Fruit fly (Drosophila melanogaster) whole organism, embryonic: ENCODE results near the gene CG44869.

ENCODE experiments used
- Ada2b ChIP-seq: fragments of 200-800 bp; sonication (Bioruptor generic); IDR thresholded peaks from 2 replicates; pipeline ENCODE4 v1.3.6; 2022; ENCODE audit warnings: missing biosample characterization, missing genetic modification characterization
- Aef1 ChIP-seq: fragments of 200-800 bp; sonication (Bioruptor generic); IDR thresholded peaks from 3 replicates; pipeline ENCODE4 v1.3.6; 2022; ENCODE audit warnings: missing biosample characterization, missing genetic modification characterization
- Atf6 ChIP-seq: fragments of 200-800 bp; sonication (Bioruptor generic); IDR thresholded peaks from 2 replicates; pipeline ENCODE4 v1.3.6; 2022; ENCODE audit warnings: missing biosample characterization, missing genetic modification characterization
- C15 ChIP-seq: fragments of 200-800 bp; sonication (Bioruptor generic); IDR thresholded peaks from 3 replicates; pipeline ENCODE4 v1.3.6; 2022; ENCODE audit warnings: missing biosample characterization, missing genetic modification characterization
- CG10147 ChIP-seq: fragments of 200-800 bp; sonication (Bioruptor generic); optimal IDR thresholded peaks from 2 replicates; lab custom pipeline; 2019; ENCODE audit warnings: missing biosample characterization, mild to moderate bottlenecking, missing genetic modification characterization, moderate library complexity
- CG10543 ChIP-seq: fragments of 200-800 bp; sonication (Bioruptor generic); optimal IDR thresholded peaks from 3 replicates; lab custom pipeline; 2017; ENCODE audit warnings: missing biosample characterization, mild to moderate bottlenecking, missing genetic modification characterization, moderate library complexity
- CG10565 ChIP-seq: fragments of 200-800 bp; sonication (Bioruptor generic); optimal IDR thresholded peaks from 3 replicates; lab custom pipeline; 2016; ENCODE audit warnings: missing biosample characterization, mild to moderate bottlenecking, missing genetic modification characterization
- CG11560 ChIP-seq: fragments of 200-800 bp; sonication (Bioruptor generic); IDR thresholded peaks from 3 replicates; pipeline ENCODE4 v1.3.6; 2022; ENCODE audit warnings: missing biosample characterization, missing genetic modification characterization
- CG11695 ChIP-seq: fragments of 200-800 bp; sonication (Bioruptor generic); IDR thresholded peaks from 3 replicates; pipeline ENCODE4 v1.3.6; 2022; ENCODE audit warnings: missing biosample characterization, missing genetic modification characterization
- CG16863 ChIP-seq: fragments of 200-800 bp; sonication (Bioruptor generic); optimal IDR thresholded peaks from 3 replicates; lab custom pipeline; 2016; ENCODE audit warnings: missing biosample characterization, missing genetic modification characterization
- CG17186 ChIP-seq: fragments of 200-800 bp; sonication (Bioruptor generic); optimal IDR thresholded peaks from 3 replicates; lab custom pipeline; 2017; ENCODE audit warnings: missing biosample characterization, missing genetic modification reagents, missing genetic modification characterization
- CG18599 ChIP-seq: fragments of 200-800 bp; sonication (Bioruptor generic); optimal IDR thresholded peaks from 3 replicates; lab custom pipeline; 2017; ENCODE audit warnings: missing biosample characterization, missing genetic modification characterization, mild to moderate bottlenecking, moderate library complexity, missing genetic modification reagents
- CG2116 ChIP-seq: fragments of 200-800 bp; sonication (Bioruptor generic); optimal IDR thresholded peaks from 3 replicates; lab custom pipeline; 2018; ENCODE audit warnings: missing biosample characterization, mild to moderate bottlenecking, missing genetic modification characterization
- CG2129 ChIP-seq: fragments of 200-800 bp; sonication (Bioruptor generic); IDR thresholded peaks from 2 replicates; pipeline ENCODE4 v1.3.6; 2022; ENCODE audit warnings: missing biosample characterization, missing genetic modification characterization; ENCODE audit not compliant: partially characterized antibody
- CG30020 ChIP-seq: fragments of 200-800 bp; optimal IDR thresholded peaks from 2 replicates; lab custom pipeline; 2019; ENCODE audit warnings: missing biosample characterization, mild to moderate bottlenecking, missing genetic modification characterization, moderate library complexity
- CG30403 ChIP-seq: fragments of 200-800 bp; sonication (Bioruptor generic); optimal IDR thresholded peaks from 3 replicates; lab custom pipeline; 2016; ENCODE audit warnings: missing biosample characterization, missing genetic modification characterization
- CG3163 ChIP-seq: fragments of 200-800 bp; sonication (Bioruptor generic); optimal IDR thresholded peaks from 3 replicates; lab custom pipeline; 2016; ENCODE audit warnings: missing biosample characterization, missing genetic modification characterization
- CG32772 ChIP-seq: fragments of 200-800 bp; sonication (Bioruptor generic); IDR thresholded peaks from 2 replicates; pipeline ENCODE4 v1.3.6; 2022; ENCODE audit warnings: missing biosample characterization, missing genetic modification characterization
- CG34422 ChIP-seq: fragments of 200-800 bp; sonication (Bioruptor generic); IDR thresholded peaks from 3 replicates; pipeline ENCODE4 v1.3.6; 2022; ENCODE audit warnings: missing biosample characterization, missing genetic modification characterization
- CG3995 ChIP-seq: fragments of 200-800 bp; sonication (Bioruptor generic); optimal IDR thresholded peaks from 3 replicates; lab custom pipeline; 2016; ENCODE audit warnings: missing biosample characterization, missing genetic modification characterization
- CG8765 ChIP-seq: fragments of 200-800 bp; sonication (Bioruptor generic); IDR thresholded peaks from 2 replicates; pipeline ENCODE4 v1.3.6; 2022; ENCODE audit warnings: missing biosample characterization, missing genetic modification characterization
- CG9727 ChIP-seq: fragments of 200-800 bp; sonication (Bioruptor generic); optimal IDR thresholded peaks from 3 replicates; lab custom pipeline; 2017; ENCODE audit warnings: missing biosample characterization, mild to moderate bottlenecking, missing genetic modification characterization
- CHES-1-like ChIP-seq: fragments of 200-800 bp; sonication (Bioruptor generic); optimal IDR thresholded peaks from 2 replicates; lab custom pipeline; 2016; ENCODE audit warnings: missing biosample characterization, missing genetic modification characterization
- HLH3B ChIP-seq: fragments of 200-800 bp; sonication (Bioruptor generic); IDR thresholded peaks from 2 replicates; pipeline ENCODE4 v1.3.6; 2022; ENCODE audit warnings: missing biosample characterization, missing genetic modification characterization
- NK7.1 ChIP-seq: fragments of 200-800 bp; sonication (Bioruptor generic); optimal IDR thresholded peaks from 3 replicates; lab custom pipeline; 2016; ENCODE audit warnings: missing biosample characterization, missing genetic modification characterization
- Neu2 ChIP-seq: fragments of 200-800 bp; sonication (Bioruptor generic); optimal IDR thresholded peaks from 3 replicates; lab custom pipeline; 2016; ENCODE audit warnings: missing biosample characterization, missing genetic modification characterization, borderline replicate concordance
- Trl ChIP-seq, 3 experiments: fragments of >200 bp in 2 of 3; fragments of 200-800 bp in 1 of 3; sonication (Bioruptor generic) in 1 of 3; optimal IDR thresholded peaks; 2 replicates in 1 of 3; 3 replicates in 2 of 3; lab custom pipeline; 2016 to 2017; ENCODE audit warnings: missing biosample characterization in 1 of 3, missing genetic modification characterization in 1 of 3
- Usf ChIP-seq: fragments of 200-800 bp; sonication (Bioruptor generic); optimal IDR thresholded peaks from 2 replicates; lab custom pipeline; 2017; ENCODE audit warnings: missing genotype, missing biosample characterization, missing genetic modification characterization
- Xrp1 ChIP-seq: fragments of 200-800 bp; sonication (Bioruptor generic); IDR thresholded peaks from 2 replicates; pipeline ENCODE4 v1.3.6; 2022; ENCODE audit warnings: missing biosample characterization, missing genetic modification characterization
- bsh ChIP-seq, 2 experiments: fragments of 200-800 bp; sonication (Bioruptor generic); optimal IDR thresholded peaks; 2 replicates each; lab custom pipeline; 2017 to 2018; ENCODE audit warnings: mild to moderate bottlenecking in 2 of 2, missing biosample characterization in 2 of 2, missing genetic modification characterization in 2 of 2, moderate library complexity in 1 of 2
- gsb ChIP-seq: fragments of 200-800 bp; sonication (Bioruptor generic); IDR thresholded peaks from 2 replicates; pipeline ENCODE4 v1.3.6; 2022; ENCODE audit warnings: missing biosample characterization, missing genetic modification characterization
- ham ChIP-seq: fragments of 200-800 bp; sonication (Bioruptor generic); IDR thresholded peaks from 2 replicates; pipeline ENCODE4 v1.3.6; 2022; ENCODE audit warnings: missing biosample characterization, missing genetic modification characterization
- inv ChIP-seq: fragments of 200-800 bp; sonication (Bioruptor generic); IDR thresholded peaks from 2 replicates; pipeline ENCODE4 v1.3.6; 2022; ENCODE audit warnings: missing biosample characterization, missing genetic modification characterization; ENCODE audit not compliant: partially characterized antibody
- lilli ChIP-seq: fragments of 200-800 bp; sonication (Bioruptor generic); optimal IDR thresholded peaks from 3 replicates; lab custom pipeline; 2016; ENCODE audit warnings: missing biosample characterization, missing genetic modification characterization
- lmd ChIP-seq: fragments of 200-800 bp; sonication (Bioruptor generic); IDR thresholded peaks from 2 replicates; pipeline ENCODE4 v1.3.6; 2022; ENCODE audit warnings: missing biosample characterization, missing genetic modification characterization
- prd ChIP-seq, 3 experiments: fragments of >200 bp in 2 of 3; fragments of 200-800 bp in 1 of 3; sonication (Bioruptor generic) in 1 of 3; optimal IDR thresholded peaks in 2 of 3; IDR thresholded peaks in 1 of 3; 2 replicates in 2 of 3; 3 replicates in 1 of 3; pipeline versions ENCODE4 v1.3.6 to Lab custom; 2017 to 2022; ENCODE audit warnings: missing biosample characterization in 1 of 3, missing genetic modification characterization in 1 of 3
- pum ChIP-seq: fragments of 200-800 bp; sonication (Bioruptor generic); optimal IDR thresholded peaks from 2 replicates; lab custom pipeline; 2016; ENCODE audit warnings: missing biosample characterization, missing genetic modification characterization
- row ChIP-seq: fragments of 200-800 bp; sonication (Bioruptor generic); IDR thresholded peaks from 3 replicates; pipeline ENCODE4 v1.3.6; 2022; ENCODE audit warnings: missing biosample characterization, missing genetic modification characterization
- slbo ChIP-seq: fragments of 200-800 bp; sonication (Bioruptor generic); IDR thresholded peaks from 2 replicates; pipeline ENCODE4 v1.3.6; 2022; ENCODE audit warnings: missing biosample characterization, missing genetic modification characterization
- ssp ChIP-seq: fragments of 200-800 bp; sonication (Bioruptor generic); IDR thresholded peaks from 2 replicates; pipeline ENCODE4 v1.3.6; 2022; ENCODE audit warnings: missing biosample characterization, missing genetic modification characterization
- zfh1 ChIP-seq: fragments of 200-800 bp; sonication (Bioruptor generic); IDR thresholded peaks from 3 replicates; pipeline ENCODE4 v1.3.6; 2022; ENCODE audit warnings: missing biosample characterization, missing genetic modification characterization

Gene CG44869

DNA sequence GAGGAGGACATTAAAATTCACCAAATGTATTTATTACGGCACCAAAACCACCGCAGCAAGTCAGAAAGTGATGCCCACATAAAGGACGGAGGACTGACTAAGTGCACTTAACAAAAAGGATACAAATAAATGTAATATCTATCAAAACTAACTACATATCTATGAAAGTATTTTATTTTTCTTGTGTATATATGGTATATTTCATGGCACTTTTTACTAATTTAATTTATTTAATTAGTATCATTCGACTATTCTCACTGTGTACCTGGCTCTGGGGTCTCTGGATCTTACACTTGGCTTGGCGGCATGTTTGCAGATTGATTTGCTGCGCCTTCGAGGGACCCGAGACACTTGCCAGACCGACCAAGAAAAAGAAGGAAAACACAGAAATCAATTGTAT, 4.1 kb downstream of the CG44869 start (continued):
- TF ChIP-seq bsh (GFP tag; optimal IDR thresholded peaks at IDR 0.05; lab: Kevin White, UChicago): peak in 1 of 2 experiments; percentile 52
- no peak for TF ChIP-seq CG16863 (GFP tag; lab: Kevin White, UChicago)
- TF ChIP-seq Usf (GFP tag; lab: Kevin White, UChicago): no peak
- TF ChIP-seq prd (optimal IDR thresholded peaks at IDR 0.05; lab: Kevin White, UChicago): no peak
- TF ChIP-seq prd (GFP tag; IDR thresholded peaks at IDR 0.05; lab: Robert Waterston, UW): peak; percentile 32; the same call in 1 of the 3 replicates
- no peak for TF ChIP-seq CG34422 (GFP tag; lab: Robert Waterston, UW)
- TF ChIP-seq row (GFP tag; lab: Robert Waterston, UW): 0 out of 3 replicates have a peak, but pooled peaks have one; percentile 17
- TF ChIP-seq CG3995: no peak
- TF ChIP-seq CG32772 (GFP tag; lab: Robert Waterston, UW): no peak
- no peak for TF ChIP-seq lilli (GFP tag; lab: Kevin White, UChicago)
- TF ChIP-seq Xrp1: peak; percentile 39; the same call in 1 of the 2 replicates
- no peak for TF ChIP-seq CG2116
- TF ChIP-seq CG30403 (GFP tag; lab: Kevin White, UChicago): no peak
- TF ChIP-seq gsb: no peak
- TF ChIP-seq CG18599: no peak
- no peak for TF ChIP-seq CG10147 (GFP tag; lab: Kevin White, UChicago)
- no peak for TF ChIP-seq Neu2 (GFP tag; lab: Kevin White, UChicago)
- no peak for TF ChIP-seq pum
- TF ChIP-seq ssp (GFP tag; lab: Robert Waterston, UW): 0 out of 2 replicates have a peak, but pooled peaks have one; percentile 9
- peak; percentile 27 for TF ChIP-seq CG9727 (GFP tag; lab: Kevin White, UChicago)
- TF ChIP-seq slbo (GFP tag; lab: Robert Waterston, UW): no peak
- no peak for TF ChIP-seq CG17186 (GFP tag; lab: Kevin White, UChicago)
- TF ChIP-seq CG8765 (GFP tag; lab: Robert Waterston, UW): no peak
- TF ChIP-seq Trl (optimal IDR thresholded peaks at IDR 0.05; lab: Kevin White, UChicago): no peak
- no peak for TF ChIP-seq Trl (GFP tag; optimal IDR thresholded peaks at IDR 0.05; lab: Kevin White, UChicago)
- no peak for TF ChIP-seq CHES-1-like (GFP tag; lab: Kevin White, UChicago)
- TF ChIP-seq zfh1: peak; percentile 22; the same call in 1 of the 3 replicates
- TF ChIP-seq CG3163 (GFP tag; lab: Kevin White, UChicago): no peak
- no peak for TF ChIP-seq Atf6 (GFP tag; lab: Robert Waterston, UW)
- no peak for TF ChIP-seq Ada2b (GFP tag; lab: Robert Waterston, UW)
- no peak for TF ChIP-seq CG10543 (GFP tag; lab: Kevin White, UChicago)
- no peak for TF ChIP-seq CG11695 (GFP tag; lab: Robert Waterston, UW)
- TF ChIP-seq inv (GFP tag; lab: Robert Waterston, UW): no peak
- no peak for TF ChIP-seq Aef1 (GFP tag; lab: Robert Waterston, UW)
- TF ChIP-seq CG30020 (tag; lab: Kevin White, UChicago): no peak
- TF ChIP-seq C15 (GFP tag; lab: Robert Waterston, UW): no peak
- no peak for TF ChIP-seq HLH3B (GFP tag; lab: Robert Waterston, UW)
- no peak for TF ChIP-seq ham (GFP tag; lab: Robert Waterston, UW)
- TF ChIP-seq lmd (GFP tag; lab: Robert Waterston, UW): no peak
- TF ChIP-seq CG2129 (GFP tag; lab: Robert Waterston, UW): no peak
- TF ChIP-seq CG10565 (GFP tag; lab: Kevin White, UChicago): no peak
- no peak for TF ChIP-seq CG11560 (tag; lab: Robert Waterston, UW)
- no peak for TF ChIP-seq NK7.1 (GFP tag; lab: Kevin White, UChicago)
- TF ChIP-seq, all 482 proteins: peak for 11
